Worm (Caenorhabditis elegans) whole organism, early embryonic: ENCODE measurements around the gene Y41E3.19.

Experiments
- F13C5.2 ChIP-seq: sonication (generic microtip); optimal IDR thresholded peaks from 2 replicates; lab custom pipeline; 2017; ENCODE audit warnings: mild to moderate bottlenecking, missing genetic modification characterization, inconsistent platforms, missing compliant biosample characterization
- ama-1 ChIP-seq: fragments of 150-350 bp; optimal IDR thresholded peaks from 2 replicates; lab custom pipeline; 2014
- hnd-1 ChIP-seq: sonication (generic microtip); optimal IDR thresholded peaks from 2 replicates; lab custom pipeline; 2016; ENCODE audit warnings: missing genetic modification characterization, missing compliant biosample characterization

- TF ChIP-seq ama-1 (lab: Kevin White, UChicago) (no peak), hnd-1 (tag; lab: Kevin White, UChicago) (no peak), F13C5.2 (tag; lab: Kevin White, UChicago) (no peak)
These were observed 42.8 kb upstream of the Y41E3.19 start, which contains the start of gene qars-1 for ce11 chrIV:15013083-15013482.
